Worm (Caenorhabditis elegans) whole organism, mixed stage, embryonic: ENCODE data around the gene K07F5.6.

Experiments
- M03D4.4 ChIP-seq: sonication (generic microtip); optimal IDR thresholded peaks from 2 replicates; lab custom pipeline; 2017; ENCODE audit warnings: mild to moderate bottlenecking, missing genetic modification characterization, missing compliant biosample characterization
- blmp-1 ChIP-seq: fragments of 150-350 bp; optimal IDR thresholded peaks from 2 replicates; lab custom pipeline; 2014; ENCODE audit warnings: missing biosample characterization, missing genetic modification characterization
- ceh-39 ChIP-seq: fragments of 150-350 bp; optimal IDR thresholded peaks from 2 replicates; lab custom pipeline; 2014; ENCODE audit warnings: missing biosample characterization, missing genetic modification characterization
- ceh-43 ChIP-seq: fragments of 200-800 bp; sonication (Bioruptor generic); optimal IDR thresholded peaks from 2 replicates; lab custom pipeline; 2018; ENCODE audit warnings: mild to moderate bottlenecking, missing genetic modification characterization, moderate library complexity, missing compliant biosample characterization
- ceh-83 ChIP-seq: fragments of 200-800 bp; sonication (Bioruptor generic); optimal IDR thresholded peaks from 2 replicates; lab custom pipeline; 2018; ENCODE audit warnings: mild to moderate bottlenecking, missing genetic modification characterization, missing compliant biosample characterization
- ces-1 ChIP-seq: fragments of 150-350 bp; optimal IDR thresholded peaks from 2 replicates; lab custom pipeline; 2014; ENCODE audit warnings: missing biosample characterization, missing genetic modification reagents, missing genetic modification characterization
- drap-1 ChIP-seq: fragments of 200-800 bp; sonication (Bioruptor generic); optimal IDR thresholded peaks from 3 replicates; lab custom pipeline; 2018; ENCODE audit warnings: mild to moderate bottlenecking, missing genetic modification characterization, missing compliant biosample characterization
- elt-1 ChIP-seq: sonication (generic microtip); optimal IDR thresholded peaks from 2 replicates; lab custom pipeline; 2017; ENCODE audit warnings: missing genetic modification characterization, mild to moderate bottlenecking, missing compliant biosample characterization, antibody characterized with exemption, moderate library complexity, borderline replicate concordance; ENCODE audit not compliant: insufficient read depth
- elt-3 ChIP-seq: fragments of 150-350 bp; optimal IDR thresholded peaks from 2 replicates; lab custom pipeline; 2014; ENCODE audit warnings: missing biosample characterization, missing genetic modification characterization
- flh-1 ChIP-seq: fragments of 200-800 bp; sonication (Bioruptor generic); optimal IDR thresholded peaks from 2 replicates; lab custom pipeline; 2018; ENCODE audit warnings: mild to moderate bottlenecking, missing genetic modification characterization, moderate library complexity, missing compliant biosample characterization
- hlh-1 ChIP-seq: fragments of 150-350 bp; optimal IDR thresholded peaks from 2 replicates; lab custom pipeline; 2014; ENCODE audit warnings: missing biosample characterization, missing genetic modification reagents, missing genetic modification characterization
- lin-13 ChIP-seq: fragments of 150-350 bp; optimal IDR thresholded peaks from 2 replicates; lab custom pipeline; 2014; ENCODE audit warnings: missing biosample characterization, missing genetic modification characterization
- lin-32 ChIP-seq: fragments of 200-800 bp; sonication (Bioruptor generic); optimal IDR thresholded peaks from 2 replicates; lab custom pipeline; 2018; ENCODE audit warnings: mild to moderate bottlenecking, missing genetic modification characterization, missing compliant biosample characterization
- lsy-2 ChIP-seq: fragments of 150-350 bp; optimal IDR thresholded peaks from 2 replicates; lab custom pipeline; 2014; ENCODE audit warnings: missing biosample characterization, missing genetic modification characterization
- mab-5 ChIP-seq: fragments of 150-350 bp; optimal IDR thresholded peaks from 2 replicates; lab custom pipeline; 2014; ENCODE audit warnings: missing biosample characterization, missing genetic modification characterization
- mep-1 ChIP-seq: fragments of 150-350 bp; optimal IDR thresholded peaks from 2 replicates; lab custom pipeline; 2017; ENCODE audit warnings: missing biosample characterization, missing genetic modification reagents, missing genetic modification characterization, inconsistent platforms
- mls-2 ChIP-seq: sonication (generic microtip); optimal IDR thresholded peaks from 2 replicates; lab custom pipeline; 2016; ENCODE audit warnings: mild to moderate bottlenecking, missing genetic modification characterization, moderate library complexity, missing compliant biosample characterization
- nhr-12 ChIP-seq: fragments of 150-350 bp; optimal IDR thresholded peaks from 2 replicates; lab custom pipeline; 2014; ENCODE audit warnings: missing biosample characterization, missing genetic modification characterization
- nhr-2 ChIP-seq: fragments of 150-350 bp; optimal IDR thresholded peaks from 2 replicates; lab custom pipeline; 2014; ENCODE audit warnings: missing biosample characterization, missing genetic modification characterization
- nhr-237 ChIP-seq: fragments of 150-350 bp; optimal IDR thresholded peaks from 2 replicates; lab custom pipeline; 2014; ENCODE audit warnings: missing biosample characterization, missing genetic modification characterization
- nhr-28 ChIP-seq: fragments of 150-350 bp; optimal IDR thresholded peaks from 2 replicates; lab custom pipeline; 2014; ENCODE audit warnings: missing biosample characterization, missing genetic modification characterization
- nhr-76 ChIP-seq: sonication (generic microtip); optimal IDR thresholded peaks from 2 replicates; lab custom pipeline; 2017; ENCODE audit warnings: missing biosample characterization, missing genetic modification characterization
- pha-4 ChIP-seq: fragments of 150-350 bp; optimal IDR thresholded peaks from 2 replicates; lab custom pipeline; 2018; ENCODE audit warnings: missing biosample characterization, missing genetic modification reagents, missing genetic modification characterization
- sem-2 ChIP-seq: fragments of 200-800 bp; sonication (Bioruptor generic); optimal IDR thresholded peaks from 2 replicates; lab custom pipeline; 2018; ENCODE audit warnings: mild to moderate bottlenecking, missing genetic modification characterization, missing compliant biosample characterization
- snpc-4 ChIP-seq: fragments of 150-350 bp; optimal IDR thresholded peaks from 2 replicates; lab custom pipeline; 2014; ENCODE audit warnings: missing biosample characterization, missing genetic modification characterization
- sptf-1 ChIP-seq: sonication (generic microtip); optimal IDR thresholded peaks from 2 replicates; lab custom pipeline; 2017; ENCODE audit warnings: mild to moderate bottlenecking, missing genetic modification characterization, moderate library complexity, missing compliant biosample characterization
- tbx-8 ChIP-seq: fragments of 200-800 bp; sonication (Bioruptor generic); optimal IDR thresholded peaks from 2 replicates; lab custom pipeline; 2018; ENCODE audit warnings: mild to moderate bottlenecking, missing genetic modification characterization, moderate library complexity, missing compliant biosample characterization
- unc-39 ChIP-seq: fragments of 150-350 bp; optimal IDR thresholded peaks from 2 replicates; lab custom pipeline; 2014; ENCODE audit warnings: missing biosample characterization, missing genetic modification characterization
- unc-62 ChIP-seq: fragments of 150-350 bp; optimal IDR thresholded peaks from 2 replicates; lab custom pipeline; 2014; ENCODE audit warnings: missing biosample characterization, missing genetic modification reagents, missing genetic modification characterization
- zip-8 ChIP-seq: fragments of 150-350 bp; optimal IDR thresholded peaks from 2 replicates; lab custom pipeline; 2014; ENCODE audit warnings: missing biosample characterization, missing genetic modification characterization
- ztf-11 ChIP-seq: fragments of 150-350 bp; optimal IDR thresholded peaks from 2 replicates; lab custom pipeline; 2014; ENCODE audit warnings: missing biosample characterization, missing genetic modification characterization

The K07F5.6 gene

ce11 chrIV:9832586-9832985, 13.9 kb downstream of the K07F5.6 start, which contains the start of gene kin-21:
Gene kin-21, plus strand, starts transcription at chrIV:9832886.
- no peak for TF ChIP-seq snpc-4 (tag; lab: Kevin White, UChicago)
- TF ChIP-seq lin-13 (tag; lab: Kevin White, UChicago), result no peak
- TF ChIP-seq ces-1 (GFP tag; lab: Kevin White, UChicago), result no peak
- TF ChIP-seq mls-2 (tag; lab: Kevin White, UChicago), result no peak
- TF ChIP-seq ceh-83 (GFP tag; lab: Kevin White, UChicago), result no peak
- TF ChIP-seq lsy-2 (tag; lab: Kevin White, UChicago), result no peak
- TF ChIP-seq nhr-28, result no peak

ce11 chrIV:9825196-9825744, 21.2 kb downstream of the K07F5.6 start, which contains the start of gene mtr-4:
Gene mtr-4, plus strand, starts transcription at chrIV:9825694.
- TF ChIP-seq nhr-237 (tag; lab: Kevin White, UChicago) (no peak), nhr-12 (no peak), mls-2 (tag; lab: Kevin White, UChicago) (no peak), hlh-1 (no peak), flh-1 (GFP tag; lab: Kevin White, UChicago) (no peak), ceh-39 (tag; lab: Kevin White, UChicago) (no peak), mab-5 (tag; lab: Kevin White, UChicago) (no peak), sem-2 (no peak), sptf-1 (tag; lab: Kevin White, UChicago) (no peak), M03D4.4 (tag; lab: Kevin White, UChicago) (no peak)

- TF ChIP-seq zip-8 (tag; lab: Kevin White, UChicago), result no peak
- TF ChIP-seq nhr-76 (tag; lab: Kevin White, UChicago), result no peak
- no peak for TF ChIP-seq lin-13 (tag; lab: Kevin White, UChicago)
- TF ChIP-seq mls-2 (tag; lab: Kevin White, UChicago), result no peak
- no peak for TF ChIP-seq ces-1 (GFP tag; lab: Kevin White, UChicago)
- TF ChIP-seq unc-62 (GFP tag; lab: Kevin White, UChicago), result no peak
- TF ChIP-seq unc-39 (tag; lab: Kevin White, UChicago), result no peak
- TF ChIP-seq nhr-2 (tag; lab: Kevin White, UChicago), result no peak
- no peak for TF ChIP-seq mep-1
- TF ChIP-seq hlh-1, result no peak
- TF ChIP-seq elt-1 (tag; lab: Kevin White, UChicago), result no peak
- TF ChIP-seq lin-32, result no peak
- TF ChIP-seq drap-1 (GFP tag; lab: Kevin White, UChicago), result no peak
- no peak for TF ChIP-seq lsy-2 (tag; lab: Kevin White, UChicago)
- TF ChIP-seq nhr-12, result no peak
- no peak for TF ChIP-seq ceh-43 (GFP tag; lab: Kevin White, UChicago)
- no peak for TF ChIP-seq tbx-8
- TF ChIP-seq ztf-11, result no peak
- TF ChIP-seq sptf-1 (tag; lab: Kevin White, UChicago), result no peak
Observed at ce11 chrIV:9824480-9824879, 22.0 kb downstream of the K07F5.6 start, which contains the start of gene catp-6. Gene catp-6, minus strand, starts transcription at chrIV:9824580.

ce11 chrIV:9822585-9822984, 23.9 kb downstream of the K07F5.6 start:
- no peak for TF ChIP-seq sptf-1 (tag; lab: Kevin White, UChicago)
- no peak for TF ChIP-seq nhr-76 (tag; lab: Kevin White, UChicago)
- no peak for TF ChIP-seq sem-2

ce11 chrIV:9821621-9822020, 24.9 kb downstream of the K07F5.6 start, which contains the start of gene col-123:
Gene col-123, plus strand, starts transcription at chrIV:9821921.
- TF ChIP-seq pha-4 (tag; lab: Kevin White, UChicago) (no peak), snpc-4 (tag; lab: Kevin White, UChicago) (no peak), sem-2 (no peak), ceh-43 (GFP tag; lab: Kevin White, UChicago) (no peak), elt-3 (tag; lab: Kevin White, UChicago) (no peak), blmp-1 (tag; lab: Kevin White, UChicago) (no peak), drap-1 (GFP tag; lab: Kevin White, UChicago) (no peak), nhr-28 (no peak), ztf-11 (no peak)
